Worm (Caenorhabditis elegans): ENCODE measurements around the gene ncs-7.

Gene ncs-7

ce11 chrX:17611180-17611579 lies 3.2 kb upstream of the ncs-7 start (continued):
- TF ChIP-seq cey-2 (tag; optimal IDR thresholded peaks at IDR 0.05; ENCODE audit: borderline replicate concordance, insufficient read depth) (no peak), madf-9 (GFP tag; conservative IDR thresholded peaks at IDR 0.05) (peak; percentile 56; the same call in 1 of the 2 replicates), rbr-2 (tag; optimal IDR thresholded peaks at IDR 0.05) (no peak), lsy-2 (tag; optimal IDR thresholded peaks at IDR 0.05) (no peak), mep-1 (tag; optimal IDR thresholded peaks at IDR 0.05) (peak; percentile 1), fos-1 (tag; optimal IDR thresholded peaks at IDR 0.05) (no peak), snpc-1.2 (GFP tag; IDR thresholded peaks at IDR 0.05) (no peak; the same call in 1 of the 2 replicates), pqm-1 (tag; optimal IDR thresholded peaks at IDR 0.05) (no peak), nhr-42 (GFP tag; IDR thresholded peaks at IDR 0.05) (no peak), nhr-28 (tag; optimal IDR thresholded peaks at IDR 0.05) (no peak), set-16 (GFP tag; IDR thresholded peaks at IDR 0.05) (no peak), Y105C5A.15 (GFP tag; IDR thresholded peaks at IDR 0.05) (no peak), egl-27 (tag; optimal IDR thresholded peaks at IDR 0.05) (no peak), daf-8 (GFP tag; IDR thresholded peaks at IDR 0.05) (no peak), skn-1 (tag; optimal IDR thresholded peaks at IDR 0.05) (no peak), spr-3 (GFP tag; optimal IDR thresholded peaks at IDR 0.05) (no peak), unc-130 (GFP tag; optimal IDR thresholded peaks at IDR 0.05) (no peak), sdz-12 (GFP tag; optimal IDR thresholded peaks at IDR 0.05) (no peak), Y48G9A.11 (GFP tag; IDR thresholded peaks at IDR 0.05) (peak; percentile 72; the same call in 1 of the 2 replicates), nhr-41 (GFP tag; IDR thresholded peaks at IDR 0.05) (no peak), F37D6.2 (tag; optimal IDR thresholded peaks at IDR 0.05) (no peak), nhr-237 (tag; optimal IDR thresholded peaks at IDR 0.05) (no peak), nhr-111 (GFP tag; optimal IDR thresholded peaks at IDR 0.05) (no peak), hmg-1.1 (GFP tag; IDR thresholded peaks at IDR 0.05) (peak; percentile 73; the same call in 1 of the 2 replicates), dmd-9 (GFP tag; IDR thresholded peaks at IDR 0.05) (0 out of 2 replicates have a peak, but pooled peaks have one; percentile 16), php-3 (GFP tag; IDR thresholded peaks at IDR 0.05) (0 out of 2 replicates have a peak, but pooled peaks have one; percentile 29), vab-7 (GFP tag; IDR thresholded peaks at IDR 0.05) (peak; percentile 63), ZK337.2 (GFP tag; IDR thresholded peaks at IDR 0.05) (no peak), ztf-11 (tag; optimal IDR thresholded peaks at IDR 0.05) (no peak), nhr-48 (tag; optimal IDR thresholded peaks at IDR 0.05) (no peak), nhr-6 (tag; optimal IDR thresholded peaks at IDR 0.05) (no peak), gei-8 (GFP tag; optimal IDR thresholded peaks at IDR 0.05) (no peak), lin-38 (GFP tag; IDR thresholded peaks at IDR 0.05) (no peak; the same call in 1 of the 2 replicates), T26A8.4 (GFP tag; IDR thresholded peaks at IDR 0.05) (no peak), Y75B8A.6 (GFP tag; IDR thresholded peaks at IDR 0.05) (0 out of 2 replicates have a peak, but pooled peaks have one; percentile 28), ceh-62 (tag; optimal IDR thresholded peaks at IDR 0.05) (no peak), daf-19 (GFP tag; conservative IDR thresholded peaks at IDR 0.05) (0 out of 2 replicates have a peak, but pooled peaks have one; percentile 44), hlh-11 (tag; optimal IDR thresholded peaks at IDR 0.05) (no peak), aha-1 (tag) (no peak), unc-39 (tag; optimal IDR thresholded peaks at IDR 0.05) (no peak), ceh-44 (GFP tag; IDR thresholded peaks at IDR 0.05) (no peak), ceh-82 (tag; optimal IDR thresholded peaks at IDR 0.05) (no peak), jun-1 (tag; optimal IDR thresholded peaks at IDR 0.05) (no peak), arid-1 (GFP tag; conservative IDR thresholded peaks at IDR 0.05) (0 out of 2 replicates have a peak, but pooled peaks have one; percentile 8), saeg-2 (GFP tag; IDR thresholded peaks at IDR 0.05) (0 out of 2 replicates have a peak, but pooled peaks have one; percentile 20), spr-1 (tag; optimal IDR thresholded peaks at IDR 0.05) (no peak), dpl-1 (GFP tag; optimal IDR thresholded peaks at IDR 0.05) (no peak), R02D3.7 (tag; optimal IDR thresholded peaks at IDR 0.05) (no peak), mes-2 (tag; optimal IDR thresholded peaks at IDR 0.05; ENCODE audit: poor library complexity, severe bottlenecking) (no peak), D1046.2 (GFP tag; IDR thresholded peaks at IDR 0.05) (no peak), ceh-32 (tag; optimal IDR thresholded peaks at IDR 0.05; ENCODE audit: poor library complexity) (no peak), lir-3 (tag; optimal IDR thresholded peaks at IDR 0.05) (no peak)
